Worm (Caenorhabditis elegans): ENCODE data around the gene W03C9.5.

W03C9.5 gene

DNA sequence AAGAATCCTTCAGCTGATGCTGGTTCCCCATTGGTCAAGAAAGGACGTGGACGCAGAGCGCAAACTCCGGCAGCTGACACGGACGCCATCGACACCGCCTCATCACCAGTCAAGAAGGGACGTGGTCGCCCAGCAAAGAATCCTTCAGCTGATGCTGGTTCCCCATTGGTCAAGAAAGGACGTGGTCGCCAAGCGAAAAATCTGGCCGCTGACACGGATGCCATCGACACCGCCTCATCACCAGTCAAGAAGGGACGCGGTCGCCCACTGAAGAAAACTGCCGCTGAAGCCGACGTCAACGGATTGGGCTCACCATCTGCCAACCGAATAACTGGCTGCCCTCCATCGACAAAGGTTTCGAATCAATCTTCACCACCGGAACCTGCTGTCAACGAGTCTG, 50.4 kb downstream of the W03C9.5 start:
- TF ChIP-seq dao-5 (tag; optimal IDR thresholded peaks at IDR 0.05) (no peak), him-1 (tag; optimal IDR thresholded peaks at IDR 0.05) (no peak)

Data from whole organism, L4/young adult.